Fruit fly (Drosophila melanogaster): ENCODE results near the gene CG11854.

DNA sequence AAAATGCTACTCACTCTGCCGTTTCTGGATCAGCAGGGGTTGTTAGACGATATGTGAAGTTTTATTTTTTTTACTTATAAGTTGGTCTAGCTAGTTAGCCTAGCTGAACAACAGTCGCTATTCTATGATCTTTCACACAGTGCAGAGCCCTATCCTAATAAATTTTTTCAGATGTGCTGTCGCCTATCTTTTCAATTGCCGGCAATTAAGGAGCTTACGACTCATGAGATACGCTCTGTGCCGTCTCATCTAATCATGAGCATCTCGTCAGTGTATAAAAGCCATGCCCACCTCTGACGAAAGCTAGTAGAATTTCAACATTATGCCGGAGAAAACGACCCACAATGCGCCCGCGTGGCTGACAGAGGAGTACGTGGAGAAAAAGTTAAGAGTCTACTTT lies 28.1 kb downstream of the CG11854 start, which contains the start of the genes CG11889 and CG11891:
- no peak for TF ChIP-seq CG10348 (GFP tag; IDR thresholded peaks at IDR 0.05)
- no peak for TF ChIP-seq CG12605 (GFP tag; IDR thresholded peaks at IDR 0.05)
- no peak for TF ChIP-seq CG34367 (tag; optimal IDR thresholded peaks at IDR 0.05)

Data from whole organism, pupa.